Fruit fly (Drosophila melanogaster) whole organism, embryonic: ENCODE results near the gene CG13108.

Experiments
- Abd-B ChIP-seq: fragments of 200-800 bp; sonication (Bioruptor generic); optimal IDR thresholded peaks from 2 replicates; lab custom pipeline; 2018; ENCODE audit warnings: missing biosample characterization, mild to moderate bottlenecking, missing genetic modification characterization, moderate library complexity
- Atf6 ChIP-seq: fragments of 200-800 bp; sonication (Bioruptor generic); IDR thresholded peaks from 2 replicates; pipeline ENCODE4 v1.3.6; 2022; ENCODE audit warnings: missing biosample characterization, missing genetic modification characterization
- CG10543 ChIP-seq: fragments of 200-800 bp; sonication (Bioruptor generic); optimal IDR thresholded peaks from 3 replicates; lab custom pipeline; 2017; ENCODE audit warnings: missing biosample characterization, mild to moderate bottlenecking, missing genetic modification characterization, moderate library complexity
- CG11093 ChIP-seq: fragments of 200-800 bp; sonication (Bioruptor generic); IDR thresholded peaks from 3 replicates; pipeline ENCODE4 v1.3.6; 2022; ENCODE audit warnings: missing biosample characterization, missing genetic modification characterization
- CG12071 ChIP-seq: fragments of 200-800 bp; sonication (Bioruptor generic); optimal IDR thresholded peaks from 3 replicates; lab custom pipeline; 2018; ENCODE audit warnings: missing biosample characterization, mild to moderate bottlenecking, missing genetic modification characterization
- CG13424 ChIP-seq: fragments of 200-800 bp; sonication (Bioruptor generic); optimal IDR thresholded peaks from 2 replicates; lab custom pipeline; 2019; ENCODE audit warnings: missing biosample characterization, mild to moderate bottlenecking, missing genetic modification characterization, moderate library complexity
- CG1602 ChIP-seq: fragments of 200-800 bp; sonication (Bioruptor generic); optimal IDR thresholded peaks from 3 replicates; lab custom pipeline; 2016; ENCODE audit warnings: missing biosample characterization, missing genetic modification characterization
- CG1603 ChIP-seq: fragments of 200-800 bp; sonication (Bioruptor generic); optimal IDR thresholded peaks from 2 replicates; lab custom pipeline; 2019; ENCODE audit warnings: missing biosample characterization, mild to moderate bottlenecking, missing genetic modification characterization, moderate library complexity
- CG17328 ChIP-seq: fragments of 200-800 bp; sonication (Bioruptor generic); IDR thresholded peaks from 2 replicates; pipeline ENCODE4 v1.3.6; 2022; ENCODE audit warnings: missing biosample characterization, missing genetic modification characterization
- CG17802 ChIP-seq: fragments of 200-800 bp; sonication (Bioruptor generic); optimal IDR thresholded peaks from 2 replicates; lab custom pipeline; 2018; ENCODE audit warnings: missing biosample characterization, mild to moderate bottlenecking, missing genetic modification characterization, moderate library complexity
- CG1832 ChIP-seq: fragments of 200-800 bp; sonication (Bioruptor generic); optimal IDR thresholded peaks from 2 replicates; lab custom pipeline; 2017; ENCODE audit warnings: missing biosample characterization, mild to moderate bottlenecking, missing genetic modification characterization, inconsistent platforms
- CG18619 ChIP-seq: fragments of 200-800 bp; sonication (Bioruptor generic); optimal IDR thresholded peaks from 3 replicates; lab custom pipeline; 2017; ENCODE audit warnings: missing biosample characterization, mild to moderate bottlenecking, missing genetic modification characterization
- CG32767 ChIP-seq: fragments of 200-800 bp; sonication (Bioruptor generic); IDR thresholded peaks from 2 replicates; pipeline ENCODE4 v1.3.6; 2022; ENCODE audit warnings: missing biosample characterization, missing genetic modification characterization
- CG4424 ChIP-seq: fragments of 200-800 bp; sonication (Bioruptor generic); optimal IDR thresholded peaks from 3 replicates; lab custom pipeline; 2016; ENCODE audit warnings: missing biosample characterization, missing genetic modification characterization
- CG5180 ChIP-seq: fragments of 200-800 bp; sonication (Bioruptor generic); optimal IDR thresholded peaks from 3 replicates; lab custom pipeline; 2017; ENCODE audit warnings: missing biosample characterization, missing genetic modification characterization, mild to moderate bottlenecking, moderate library complexity, missing genetic modification reagents
- CG8924 ChIP-seq: fragments of 200-800 bp; optimal IDR thresholded peaks from 3 replicates; lab custom pipeline; 2019; ENCODE audit warnings: missing biosample characterization, mild to moderate bottlenecking, missing genetic modification characterization, moderate library complexity
- CG8944 ChIP-seq: fragments of 200-800 bp; sonication (Bioruptor generic); optimal IDR thresholded peaks from 3 replicates; lab custom pipeline; 2016; ENCODE audit warnings: missing biosample characterization, missing genetic modification characterization
- Camta ChIP-seq: fragments of 200-800 bp; sonication (Bioruptor generic); optimal IDR thresholded peaks from 2 replicates; lab custom pipeline; 2016; ENCODE audit warnings: missing biosample characterization, missing genetic modification characterization
- Dbx ChIP-seq: fragments of 200-800 bp; sonication (Bioruptor generic); IDR thresholded peaks from 3 replicates; pipeline ENCODE4 v1.3.6; 2022; ENCODE audit warnings: missing biosample characterization, missing genetic modification characterization
- Doc2 ChIP-seq: fragments of 200-800 bp; sonication (Bioruptor generic); IDR thresholded peaks from 2 replicates; pipeline ENCODE4 v1.3.6; 2022; ENCODE audit warnings: missing biosample characterization, missing genetic modification characterization
- Fer3 ChIP-seq: fragments of 200-800 bp; sonication (Bioruptor generic); optimal IDR thresholded peaks from 2 replicates; lab custom pipeline; 2018; ENCODE audit warnings: missing biosample characterization, mild to moderate bottlenecking, missing genetic modification characterization, moderate library complexity
- H15 ChIP-seq: fragments of 200-800 bp; sonication (Bioruptor generic); IDR thresholded peaks from 3 replicates; pipeline ENCODE4 v1.3.6; 2022; ENCODE audit warnings: missing biosample characterization, missing genetic modification characterization
- H2.0 ChIP-seq: fragments of 200-800 bp; sonication (Bioruptor generic); IDR thresholded peaks from 2 replicates; pipeline ENCODE4 v1.3.6; 2022; ENCODE audit warnings: missing biosample characterization, missing genetic modification characterization
- Hand ChIP-seq: fragments of 200-800 bp; sonication (Bioruptor generic); optimal IDR thresholded peaks from 2 replicates; lab custom pipeline; 2017; ENCODE audit warnings: mild to moderate bottlenecking, missing biosample characterization, missing genetic modification reagents, missing genetic modification characterization
- HmgD ChIP-seq: fragments of 200-800 bp; sonication (Bioruptor generic); optimal IDR thresholded peaks from 3 replicates; lab custom pipeline; 2016; ENCODE audit warnings: missing biosample characterization, missing genetic modification characterization
- HmgZ ChIP-seq: fragments of 200-800 bp; sonication (Bioruptor generic); optimal IDR thresholded peaks from 2 replicates; lab custom pipeline; 2018; ENCODE audit warnings: missing biosample characterization, mild to moderate bottlenecking, missing genetic modification characterization
- Hr3 ChIP-seq: fragments of 200-800 bp; sonication (Bioruptor generic); optimal IDR thresholded peaks from 3 replicates; lab custom pipeline; 2016; ENCODE audit warnings: missing biosample characterization, missing genetic modification characterization
- Kr ChIP-seq: fragments of 200-800 bp; sonication (Bioruptor generic); optimal IDR thresholded peaks from 2 replicates; lab custom pipeline; 2017; ENCODE audit warnings: missing biosample characterization, mild to moderate bottlenecking, missing genetic modification characterization
- NC2α ChIP-seq: fragments of 200-800 bp; sonication (Bioruptor generic); optimal IDR thresholded peaks from 2 replicates; lab custom pipeline; 2016; ENCODE audit warnings: missing biosample characterization, missing genetic modification characterization
- NFAT ChIP-seq: fragments of 200-800 bp; sonication (Bioruptor generic); IDR thresholded peaks from 2 replicates; pipeline ENCODE4 v1.3.6; 2022; ENCODE audit warnings: missing biosample characterization, missing genetic modification characterization
- Rx ChIP-seq: fragments of 200-800 bp; sonication (Bioruptor generic); IDR thresholded peaks from 2 replicates; pipeline ENCODE4 v1.3.6; 2022; ENCODE audit warnings: missing biosample characterization, missing genetic modification characterization
- Six4 ChIP-seq: fragments of 200-800 bp; sonication (Bioruptor generic); optimal IDR thresholded peaks from 2 replicates; lab custom pipeline; 2016; ENCODE audit warnings: missing biosample characterization, missing genetic modification characterization
- Taf1 ChIP-seq: fragments of 200-800 bp; sonication (Bioruptor generic); IDR thresholded peaks from 2 replicates; pipeline ENCODE4 v1.3.6; 2022; ENCODE audit warnings: missing biosample characterization, missing genetic modification characterization
- ap ChIP-seq: fragments of 200-800 bp; sonication (Bioruptor generic); IDR thresholded peaks from 2 replicates; pipeline ENCODE4 v1.3.6; 2022; ENCODE audit warnings: missing biosample characterization, missing genetic modification characterization
- ato ChIP-seq: fragments of 200-800 bp; sonication (Bioruptor generic); IDR thresholded peaks from 2 replicates; pipeline ENCODE4 v1.3.6; 2022; ENCODE audit warnings: missing biosample characterization, missing genetic modification characterization; ENCODE audit not compliant: partially characterized antibody
- az2 ChIP-seq: fragments of 200-800 bp; sonication (Bioruptor generic); optimal IDR thresholded peaks from 3 replicates; lab custom pipeline; 2016; ENCODE audit warnings: missing biosample characterization, missing genetic modification characterization
- da ChIP-seq: fragments of 200-800 bp; sonication (Bioruptor generic); optimal IDR thresholded peaks from 2 replicates; lab custom pipeline; 2016; ENCODE audit warnings: missing biosample characterization, missing genetic modification characterization
- dysf ChIP-seq: fragments of 200-800 bp; sonication (Bioruptor generic); IDR thresholded peaks from 3 replicates; pipeline ENCODE4 v1.3.6; 2022; ENCODE audit warnings: missing biosample characterization, missing genetic modification characterization
- ewg ChIP-seq: fragments of 200-800 bp; sonication (Bioruptor generic); optimal IDR thresholded peaks from 3 replicates; lab custom pipeline; 2017; ENCODE audit warnings: mild to moderate bottlenecking, missing biosample characterization, missing genetic modification reagents, missing genetic modification characterization
- gcm ChIP-seq: fragments of 200-800 bp; sonication (Bioruptor generic); optimal IDR thresholded peaks from 2 replicates; lab custom pipeline; 2019; ENCODE audit warnings: missing biosample characterization, mild to moderate bottlenecking, missing genetic modification characterization, moderate library complexity
- jing ChIP-seq: fragments of 200-800 bp; sonication (Bioruptor generic); optimal IDR thresholded peaks from 2 replicates; lab custom pipeline; 2018; ENCODE audit warnings: missing biosample characterization, mild to moderate bottlenecking, missing genetic modification characterization
- klu ChIP-seq: fragments of 200-800 bp; sonication (Bioruptor generic); IDR thresholded peaks from 2 replicates; pipeline ENCODE4 v1.3.6; 2022; ENCODE audit warnings: missing biosample characterization, missing genetic modification characterization
- luna ChIP-seq: fragments of 200-800 bp; sonication (Bioruptor generic); optimal IDR thresholded peaks from 2 replicates; lab custom pipeline; 2016; ENCODE audit warnings: missing biosample characterization, missing genetic modification characterization
- nerfin-1 ChIP-seq: fragments of 200-800 bp; sonication (Bioruptor generic); optimal IDR thresholded peaks from 3 replicates; lab custom pipeline; 2019; ENCODE audit warnings: missing biosample characterization, mild to moderate bottlenecking, missing genetic modification characterization, moderate library complexity
- prd ChIP-seq, 3 experiments: fragments of >200 bp in 2 of 3; fragments of 200-800 bp in 1 of 3; sonication (Bioruptor generic) in 1 of 3; optimal IDR thresholded peaks in 2 of 3; IDR thresholded peaks in 1 of 3; 2 replicates in 2 of 3; 3 replicates in 1 of 3; pipeline versions ENCODE4 v1.3.6 to Lab custom; 2017 to 2022; ENCODE audit warnings: missing biosample characterization in 1 of 3, missing genetic modification characterization in 1 of 3
- pros ChIP-seq: fragments of 200-800 bp; sonication (Bioruptor generic); optimal IDR thresholded peaks from 3 replicates; lab custom pipeline; 2019; ENCODE audit warnings: missing biosample characterization, mild to moderate bottlenecking, missing genetic modification characterization, moderate library complexity
- scrt ChIP-seq: fragments of 200-800 bp; sonication (Bioruptor generic); optimal IDR thresholded peaks from 2 replicates; lab custom pipeline; 2018; ENCODE audit warnings: missing biosample characterization, mild to moderate bottlenecking, missing genetic modification characterization, moderate library complexity
- sens ChIP-seq: fragments of 200-800 bp; sonication (Bioruptor generic); peaks from one replicate; lab custom pipeline; 2016; ENCODE audit warnings: missing biosample characterization, missing genetic modification characterization
- seq ChIP-seq: fragments of 200-800 bp; sonication (Bioruptor generic); IDR thresholded peaks from 2 replicates; pipeline ENCODE4 v1.3.6; 2022; ENCODE audit warnings: missing biosample characterization, missing genetic modification characterization
- tin ChIP-seq: fragments of 200-800 bp; sonication (Bioruptor generic); optimal IDR thresholded peaks from 3 replicates; lab custom pipeline; 2016; ENCODE audit warnings: missing biosample characterization, missing genetic modification characterization
- vvl ChIP-seq: fragments of 200-800 bp; sonication (Bioruptor generic); IDR thresholded peaks from 2 replicates; pipeline ENCODE4 v1.3.6; 2022; ENCODE audit warnings: missing biosample characterization, missing genetic modification characterization
- zf30C ChIP-seq: fragments of 200-800 bp; sonication (Bioruptor generic); optimal IDR thresholded peaks from 3 replicates; lab custom pipeline; 2018; ENCODE audit warnings: missing biosample characterization, mild to moderate bottlenecking, missing genetic modification characterization

CG13108 gene

DNA sequence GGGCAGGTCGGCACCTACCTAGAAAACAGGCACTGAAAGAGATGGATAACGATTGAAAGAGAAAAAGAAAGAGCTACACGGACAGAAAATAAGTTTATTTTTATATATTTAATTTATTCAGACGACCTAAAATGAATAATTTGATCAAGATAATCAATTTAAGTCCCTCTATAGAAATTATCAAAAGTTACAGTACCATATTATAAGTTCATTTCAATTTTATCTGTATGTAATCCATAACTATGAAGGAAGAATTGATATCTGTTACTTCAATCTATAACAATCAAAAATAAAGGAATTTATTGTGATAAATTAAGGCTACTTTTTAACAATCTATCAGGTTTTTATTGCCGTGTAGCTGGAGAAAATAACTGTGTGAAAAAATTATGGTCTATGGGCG, 42.4 kb downstream of the CG13108 start (continued):
- TF ChIP-seq seq (GFP tag; lab: Robert Waterston, UW) = no peak
- no peak for TF ChIP-seq CG18619 (GFP tag; lab: Kevin White, UChicago)
- TF ChIP-seq CG1832 = no peak
- 0 out of 2 replicates have a peak, but pooled peaks have one; percentile 8 for TF ChIP-seq ap
- no peak for TF ChIP-seq HmgD
- peak; percentile 67 for TF ChIP-seq sens (GFP tag; lab: Kevin White, UChicago)
- no peak for TF ChIP-seq CG10543 (GFP tag; lab: Kevin White, UChicago)
- no peak for TF ChIP-seq CG12071 (GFP tag; lab: Kevin White, UChicago)
- peak; percentile 1 for TF ChIP-seq Camta (GFP tag; lab: Kevin White, UChicago)
- no peak for TF ChIP-seq Hand
- TF ChIP-seq zf30C = no peak
- TF ChIP-seq luna (GFP tag; lab: Kevin White, UChicago) = no peak
- peak; percentile 62 for TF ChIP-seq CG13424 (tag; lab: Kevin White, UChicago)
- TF ChIP-seq vvl (GFP tag; lab: Robert Waterston, UW) = peak; percentile 55; the same call in 1 of the 2 replicates
- TF ChIP-seq Atf6 (GFP tag; lab: Robert Waterston, UW) = no peak
- no peak for TF ChIP-seq klu (GFP tag; lab: Robert Waterston, UW)
- TF ChIP-seq az2 (GFP tag; lab: Kevin White, UChicago) = peak; percentile 48
- TF ChIP-seq NC2α (GFP tag; lab: Kevin White, UChicago) = no peak
- TF ChIP-seq CG1603 (tag; lab: Kevin White, UChicago) = peak; percentile 0
- no peak for TF ChIP-seq CG17328 (GFP tag; lab: Robert Waterston, UW)
- no peak for TF ChIP-seq Doc2 (GFP tag; lab: Robert Waterston, UW)
- no peak for TF ChIP-seq CG32767
- TF ChIP-seq nerfin-1 = peak; percentile 41
- TF ChIP-seq Dbx (GFP tag; lab: Robert Waterston, UW) = no peak
- no peak for TF ChIP-seq prd (optimal IDR thresholded peaks at IDR 0.05; lab: Kevin White, UChicago)
- TF ChIP-seq prd (GFP tag; IDR thresholded peaks at IDR 0.05; lab: Robert Waterston, UW) = 0 out of 3 replicates have a peak, but pooled peaks have one; percentile 40
- no peak for TF ChIP-seq Six4 (GFP tag; lab: Kevin White, UChicago)
- TF ChIP-seq Fer3 (tag; lab: Kevin White, UChicago) = no peak
- no peak for TF ChIP-seq HmgZ
- peak; percentile 34 for TF ChIP-seq ewg (GFP tag; lab: Kevin White, UChicago)
- TF ChIP-seq CG4424 (GFP tag; lab: Kevin White, UChicago) = peak; percentile 27
- no peak for TF ChIP-seq Rx (GFP tag; lab: Robert Waterston, UW)
- no peak for TF ChIP-seq scrt (GFP tag; lab: Kevin White, UChicago)
- no peak for TF ChIP-seq tin
- TF ChIP-seq Kr (GFP tag; lab: Kevin White, UChicago) = no peak
- TF ChIP-seq gcm = peak; percentile 22
- peak; percentile 62 for TF ChIP-seq CG8924
- TF ChIP-seq da (GFP tag; lab: Kevin White, UChicago) = no peak
- no peak for TF ChIP-seq CG8944 (GFP tag; lab: Kevin White, UChicago)
- TF ChIP-seq dysf (GFP tag; lab: Robert Waterston, UW) = 0 out of 3 replicates have a peak, but pooled peaks have one; percentile 33
- TF ChIP-seq pros (GFP tag; lab: Kevin White, UChicago) = no peak
- TF ChIP-seq Hr3 (GFP tag; lab: Kevin White, UChicago) = peak; percentile 7
- no peak for TF ChIP-seq H15
- TF ChIP-seq NFAT = no peak
- TF ChIP-seq Taf1 = no peak
- peak; percentile 24 for TF ChIP-seq Abd-B (GFP tag; lab: Kevin White, UChicago)
- TF ChIP-seq CG5180 (GFP tag; lab: Kevin White, UChicago) = peak; percentile 1
- no peak for TF ChIP-seq CG17802 (tag; lab: Kevin White, UChicago)
- no peak for TF ChIP-seq ato (GFP tag; lab: Robert Waterston, UW)
- no peak for TF ChIP-seq H2.0
- TF ChIP-seq jing (GFP tag; lab: Kevin White, UChicago) = no peak
- no peak for TF ChIP-seq CG1602 (GFP tag; lab: Kevin White, UChicago)
- no peak for TF ChIP-seq CG11093
